Fruit fly (Drosophila melanogaster) whole organism, embryonic: Measurements from ENCODE around the gene asl.

Experiments used
- BtbVII ChIP-seq: fragments of 200-800 bp; sonication (Bioruptor generic); optimal IDR thresholded peaks from 3 replicates; lab custom pipeline; 2017; ENCODE audit warnings: missing biosample characterization, mild to moderate bottlenecking, missing genetic modification characterization
- CG10321 ChIP-seq: fragments of 200-800 bp; sonication (Bioruptor generic); IDR thresholded peaks from 2 replicates; pipeline ENCODE4 v1.3.6; 2022; ENCODE audit warnings: missing biosample characterization, missing genetic modification characterization
- CG10959 ChIP-seq: fragments of 200-800 bp; sonication (Bioruptor generic); IDR thresholded peaks from 2 replicates; pipeline ENCODE4 v1.3.6; 2022; ENCODE audit warnings: missing biosample characterization, missing genetic modification characterization
- CG11504 ChIP-seq: fragments of 200-800 bp; sonication (Bioruptor generic); optimal IDR thresholded peaks from 3 replicates; lab custom pipeline; 2019; ENCODE audit warnings: missing biosample characterization, mild to moderate bottlenecking, missing genetic modification characterization, moderate library complexity
- CG12942 ChIP-seq: fragments of 200-800 bp; sonication (Bioruptor generic); optimal IDR thresholded peaks from 3 replicates; lab custom pipeline; 2016; ENCODE audit warnings: missing biosample characterization, missing genetic modification characterization
- CG13775 ChIP-seq: fragments of 200-800 bp; sonication (Bioruptor generic); optimal IDR thresholded peaks from 3 replicates; lab custom pipeline; 2017; ENCODE audit warnings: missing biosample characterization, mild to moderate bottlenecking, missing genetic modification characterization
- CG15011 ChIP-seq: fragments of 200-800 bp; sonication (Bioruptor generic); optimal IDR thresholded peaks from 3 replicates; lab custom pipeline; 2018; ENCODE audit warnings: missing biosample characterization, mild to moderate bottlenecking, missing genetic modification characterization
- CG17802 ChIP-seq: fragments of 200-800 bp; sonication (Bioruptor generic); optimal IDR thresholded peaks from 2 replicates; lab custom pipeline; 2018; ENCODE audit warnings: missing biosample characterization, mild to moderate bottlenecking, missing genetic modification characterization, moderate library complexity
- CG2199 ChIP-seq: fragments of 200-800 bp; sonication (Bioruptor generic); IDR thresholded peaks from 3 replicates; pipeline ENCODE4 v1.3.6; 2022; ENCODE audit warnings: missing biosample characterization, missing genetic modification characterization
- CG3163 ChIP-seq: fragments of 200-800 bp; sonication (Bioruptor generic); optimal IDR thresholded peaks from 3 replicates; lab custom pipeline; 2016; ENCODE audit warnings: missing biosample characterization, missing genetic modification characterization
- CG32767 ChIP-seq: fragments of 200-800 bp; sonication (Bioruptor generic); IDR thresholded peaks from 2 replicates; pipeline ENCODE4 v1.3.6; 2022; ENCODE audit warnings: missing biosample characterization, missing genetic modification characterization
- CG33557 ChIP-seq: fragments of 200-800 bp; sonication (Bioruptor generic); optimal IDR thresholded peaks from 2 replicates; lab custom pipeline; 2019; ENCODE audit warnings: missing biosample characterization, mild to moderate bottlenecking, missing genetic modification characterization, moderate library complexity
- CG34224 ChIP-seq: fragments of 200-800 bp; sonication (Bioruptor generic); IDR thresholded peaks from 3 replicates; pipeline ENCODE4 v1.3.6; 2022; ENCODE audit warnings: missing biosample characterization, missing genetic modification characterization; ENCODE audit not compliant: partially characterized antibody
- CG34422 ChIP-seq: fragments of 200-800 bp; sonication (Bioruptor generic); IDR thresholded peaks from 3 replicates; pipeline ENCODE4 v1.3.6; 2022; ENCODE audit warnings: missing biosample characterization, missing genetic modification characterization
- CG42726 ChIP-seq: fragments of 200-800 bp; sonication (Bioruptor generic); IDR thresholded peaks from 2 replicates; pipeline ENCODE4 v1.3.6; 2022; ENCODE audit warnings: missing biosample characterization, missing genetic modification characterization; ENCODE audit not compliant: partially characterized antibody
- CG4854 ChIP-seq: fragments of 200-800 bp; sonication (Bioruptor generic); optimal IDR thresholded peaks from 2 replicates; lab custom pipeline; 2016; ENCODE audit warnings: missing biosample characterization, missing genetic modification characterization, inconsistent platforms
- CG6791 ChIP-seq: fragments of 200-800 bp; sonication (Bioruptor generic); IDR thresholded peaks from 3 replicates; pipeline ENCODE4 v1.3.6; 2022; ENCODE audit warnings: missing biosample characterization, missing genetic modification characterization; ENCODE audit not compliant: partially characterized antibody
- CG8281 ChIP-seq: fragments of 200-800 bp; sonication (Bioruptor generic); optimal IDR thresholded peaks from 2 replicates; lab custom pipeline; 2018; ENCODE audit warnings: missing biosample characterization, mild to moderate bottlenecking, missing genetic modification characterization, moderate library complexity
- CG8290 ChIP-seq, 3 experiments: fragments of 200-800 bp; sonication (Bioruptor generic); optimal IDR thresholded peaks; 2 replicates each; lab custom pipeline; 2016 to 2019; ENCODE audit warnings: missing biosample characterization in 3 of 3, missing genetic modification characterization in 3 of 3, mild to moderate bottlenecking in 2 of 3, moderate library complexity in 1 of 3
- CG8944 ChIP-seq: fragments of 200-800 bp; sonication (Bioruptor generic); optimal IDR thresholded peaks from 3 replicates; lab custom pipeline; 2016; ENCODE audit warnings: missing biosample characterization, missing genetic modification characterization
- Dad ChIP-seq: fragments of 200-800 bp; sonication (Bioruptor generic); optimal IDR thresholded peaks from 3 replicates; lab custom pipeline; 2016; ENCODE audit warnings: missing biosample characterization, missing genetic modification characterization
- Ets97D ChIP-seq: fragments of 200-800 bp; sonication (Bioruptor generic); optimal IDR thresholded peaks from 3 replicates; lab custom pipeline; 2016; ENCODE audit warnings: missing biosample characterization, missing genetic modification characterization
- Fer1 ChIP-seq: fragments of 200-800 bp; sonication (Bioruptor generic); optimal IDR thresholded peaks from 2 replicates; lab custom pipeline; 2017; ENCODE audit warnings: missing biosample characterization, mild to moderate bottlenecking, missing genetic modification characterization
- H15 ChIP-seq: fragments of 200-800 bp; sonication (Bioruptor generic); IDR thresholded peaks from 3 replicates; pipeline ENCODE4 v1.3.6; 2022; ENCODE audit warnings: missing biosample characterization, missing genetic modification characterization
- HLH4C ChIP-seq: fragments of 200-800 bp; sonication (Bioruptor generic); IDR thresholded peaks from 3 replicates; pipeline ENCODE4 v1.3.6; 2022; ENCODE audit warnings: missing biosample characterization, missing genetic modification characterization; ENCODE audit not compliant: partially characterized antibody
- Hey ChIP-seq: fragments of 200-800 bp; sonication (Bioruptor generic); optimal IDR thresholded peaks from 3 replicates; lab custom pipeline; 2018; ENCODE audit warnings: missing biosample characterization, mild to moderate bottlenecking, missing genetic modification characterization
- Hr78 ChIP-seq, 2 experiments: fragments of 200-800 bp in 1 of 2; fragments of >200 bp in 1 of 2; sonication (Bioruptor generic) in 1 of 2; optimal IDR thresholded peaks; 2 replicates each; lab custom pipeline; 2017 to 2019; ENCODE audit warnings: missing biosample characterization in 2 of 2, missing genetic modification characterization in 2 of 2, mild to moderate bottlenecking in 1 of 2, moderate library complexity in 1 of 2
- MESR4 ChIP-seq: fragments of 200-800 bp; sonication (Bioruptor generic); optimal IDR thresholded peaks from 2 replicates; lab custom pipeline; 2018; ENCODE audit warnings: missing biosample characterization, mild to moderate bottlenecking, missing genetic modification characterization, moderate library complexity
- Meics ChIP-seq: fragments of 200-800 bp; sonication (Bioruptor generic); optimal IDR thresholded peaks from 2 replicates; lab custom pipeline; 2017; ENCODE audit warnings: missing biosample characterization, mild to moderate bottlenecking, missing genetic modification characterization
- NfI ChIP-seq: fragments of 200-800 bp; sonication (Bioruptor generic); optimal IDR thresholded peaks from 3 replicates; lab custom pipeline; 2018; ENCODE audit warnings: missing biosample characterization, mild to moderate bottlenecking, missing genetic modification characterization, moderate library complexity
- Ravus ChIP-seq: fragments of 200-800 bp; sonication (Bioruptor generic); IDR thresholded peaks from 2 replicates; pipeline ENCODE4 v1.3.6; 2022; ENCODE audit warnings: missing biosample characterization, missing genetic modification characterization
- Rfx ChIP-seq: fragments of 200-800 bp; sonication (Bioruptor generic); IDR thresholded peaks from 2 replicates; pipeline ENCODE4 v1.3.6; 2022; ENCODE audit warnings: missing biosample characterization, missing genetic modification characterization
- Rx ChIP-seq: fragments of 200-800 bp; sonication (Bioruptor generic); IDR thresholded peaks from 2 replicates; pipeline ENCODE4 v1.3.6; 2022; ENCODE audit warnings: missing biosample characterization, missing genetic modification characterization
- btn ChIP-seq: fragments of 200-800 bp; sonication (Bioruptor generic); optimal IDR thresholded peaks from 2 replicates; lab custom pipeline; 2016; ENCODE audit warnings: missing biosample characterization, missing genetic modification characterization
- chm ChIP-seq: fragments of 200-800 bp; sonication (Bioruptor generic); IDR thresholded peaks from 2 replicates; pipeline ENCODE4 v1.3.6; 2022; ENCODE audit warnings: missing biosample characterization, missing genetic modification characterization
- crc ChIP-seq: fragments of 200-800 bp; sonication (Bioruptor generic); optimal IDR thresholded peaks from 2 replicates; lab custom pipeline; 2016; ENCODE audit warnings: missing biosample characterization, missing genetic modification characterization
- danr ChIP-seq: fragments of 200-800 bp; sonication (Bioruptor generic); IDR thresholded peaks from 2 replicates; pipeline ENCODE4 v1.3.6; 2022; ENCODE audit warnings: missing biosample characterization, missing genetic modification characterization
- emc ChIP-seq: fragments of 200-800 bp; sonication (Bioruptor generic); optimal IDR thresholded peaks from 2 replicates; lab custom pipeline; 2016; ENCODE audit warnings: missing biosample characterization, missing genetic modification characterization
- esg ChIP-seq: fragments of 200-800 bp; sonication (Bioruptor generic); conservative IDR thresholded peaks from 2 replicates; pipeline ENCODE4 v1.3.6; 2022; ENCODE audit warnings: missing biosample characterization, missing genetic modification characterization
- gro ChIP-seq: fragments of 200-800 bp; sonication (Bioruptor generic); optimal IDR thresholded peaks from 2 replicates; lab custom pipeline; 2016; ENCODE audit warnings: missing biosample characterization, missing genetic modification characterization
- her ChIP-seq: fragments of 200-800 bp; sonication (Bioruptor generic); optimal IDR thresholded peaks from 2 replicates; lab custom pipeline; 2016; ENCODE audit warnings: missing biosample characterization, missing genetic modification characterization
- ind ChIP-seq: fragments of 200-800 bp; sonication (Bioruptor generic); optimal IDR thresholded peaks from 3 replicates; lab custom pipeline; 2016; ENCODE audit warnings: missing biosample characterization, missing genetic modification characterization
- lmd ChIP-seq: fragments of 200-800 bp; sonication (Bioruptor generic); IDR thresholded peaks from 2 replicates; pipeline ENCODE4 v1.3.6; 2022; ENCODE audit warnings: missing biosample characterization, missing genetic modification characterization
- mld ChIP-seq: fragments of 200-800 bp; sonication (Bioruptor generic); IDR thresholded peaks from 3 replicates; pipeline ENCODE4 v1.3.6; 2022; ENCODE audit warnings: missing biosample characterization, missing genetic modification characterization; ENCODE audit not compliant: partially characterized antibody
- pita ChIP-seq: fragments of 200-800 bp; sonication (Bioruptor generic); optimal IDR thresholded peaks from 2 replicates; lab custom pipeline; 2017; ENCODE audit warnings: missing biosample characterization, mild to moderate bottlenecking, missing genetic modification characterization
- pnt ChIP-seq: fragments of 200-800 bp; sonication (Bioruptor generic); optimal IDR thresholded peaks from 3 replicates; lab custom pipeline; 2016; ENCODE audit warnings: missing biosample characterization, missing genetic modification characterization
- stc ChIP-seq: fragments of 200-800 bp; sonication (Bioruptor generic); IDR thresholded peaks from 2 replicates; pipeline ENCODE4 v1.3.6; 2022; ENCODE audit warnings: missing biosample characterization, missing genetic modification characterization
- stwl ChIP-seq: fragments of 200-800 bp; sonication (Bioruptor generic); optimal IDR thresholded peaks from 3 replicates; lab custom pipeline; 2018; ENCODE audit warnings: missing biosample characterization, mild to moderate bottlenecking, missing genetic modification characterization, moderate library complexity
- tio ChIP-seq: fragments of 200-800 bp; sonication (Bioruptor generic); optimal IDR thresholded peaks from 2 replicates; lab custom pipeline; 2017; ENCODE audit warnings: missing biosample characterization, missing genetic modification characterization, inconsistent platforms
- tup ChIP-seq: fragments of 200-800 bp; sonication (Bioruptor generic); optimal IDR thresholded peaks from 2 replicates; lab custom pipeline; 2016; ENCODE audit warnings: missing biosample characterization, mild to moderate bottlenecking, missing genetic modification characterization, moderate library complexity

asl gene

DNA sequence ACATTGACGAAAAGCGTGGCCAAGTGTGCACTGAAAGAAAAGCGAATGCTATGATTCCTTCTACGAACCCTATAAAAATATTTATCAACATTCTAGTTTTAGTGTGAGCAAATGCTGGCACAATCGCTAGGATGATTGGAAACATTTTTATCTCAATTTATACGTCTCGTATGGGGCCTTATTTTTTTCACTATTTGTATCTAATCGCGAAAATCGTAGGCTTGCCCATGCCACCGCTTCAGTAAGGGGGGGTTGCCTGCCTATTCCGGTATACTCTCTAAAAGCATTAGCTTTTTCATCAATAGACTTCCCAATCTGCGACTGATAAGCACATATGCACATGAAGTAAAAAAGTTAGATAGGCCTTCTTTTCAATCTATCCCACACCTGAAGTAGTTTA is 40.7 kb downstream of the asl start (continued):
- TF ChIP-seq CG3163 (GFP tag; lab: Kevin White, UChicago) (peak; percentile 44), Dad (peak; percentile 62), CG8281 (tag; lab: Kevin White, UChicago) (peak; percentile 62), CG2199 (GFP tag; lab: Robert Waterston, UW) (no peak), mld (GFP tag; lab: Robert Waterston, UW) (no peak), MESR4 (peak; percentile 4), tup (peak; percentile 63), CG8944 (GFP tag; lab: Kevin White, UChicago) (peak; percentile 60), CG17802 (tag; lab: Kevin White, UChicago) (peak; percentile 59), stwl (no peak), CG34422 (GFP tag; lab: Robert Waterston, UW) (peak; percentile 90), gro (GFP tag; lab: Kevin White, UChicago) (peak; percentile 82), H15 (GFP tag; lab: Robert Waterston, UW) (peak; percentile 74), CG15011 (GFP tag; lab: Kevin White, UChicago) (peak; percentile 69), CG6791 (GFP tag; lab: Robert Waterston, UW) (no peak), NfI (GFP tag; lab: Kevin White, UChicago) (peak; percentile 81), Fer1 (GFP tag; lab: Kevin White, UChicago) (peak; percentile 82), Rfx (peak; percentile 93), Rx (GFP tag; lab: Robert Waterston, UW) (peak; percentile 77), CG32767 (peak; percentile 67; the same call in 1 of the 2 replicates), chm (GFP tag; lab: Robert Waterston, UW) (peak; percentile 73; the same call in 1 of the 2 replicates), danr (GFP tag; lab: Robert Waterston, UW) (peak; percentile 67; the same call in 1 of the 2 replicates), pnt (peak; percentile 73), emc (GFP tag; lab: Kevin White, UChicago) (peak; percentile 63), Hr78 (GFP tag; optimal IDR thresholded peaks at IDR 0.05; lab: Kevin White, UChicago) (no peak), ind (GFP tag; lab: Kevin White, UChicago) (peak; percentile 78), CG10321 (GFP tag; lab: Robert Waterston, UW) (peak; percentile 41; the same call in 1 of the 2 replicates), her (GFP tag; lab: Kevin White, UChicago) (peak; percentile 28), CG11504 (tag; lab: Kevin White, UChicago) (peak; percentile 88), CG8290 (GFP tag; optimal IDR thresholded peaks at IDR 0.05; lab: Kevin White, UChicago) (no peak), CG8290 (tag; optimal IDR thresholded peaks at IDR 0.05; lab: Kevin White, UChicago) (peak in 1 of 2 experiments; percentile 84), Hey (tag; lab: Kevin White, UChicago) (peak; percentile 91), CG13775 (GFP tag; lab: Kevin White, UChicago) (peak; percentile 71), tio (no peak), Meics (peak; percentile 79), crc (GFP tag; lab: Kevin White, UChicago) (peak; percentile 45), pita (GFP tag; lab: Kevin White, UChicago) (no peak), btn (peak; percentile 43), stc (GFP tag; lab: Robert Waterston, UW) (peak; percentile 84), Ets97D (GFP tag; lab: Kevin White, UChicago) (peak; percentile 38), CG33557 (GFP tag; lab: Kevin White, UChicago) (no peak), CG42726 (GFP tag; lab: Robert Waterston, UW) (no peak), CG12942 (GFP tag; lab: Kevin White, UChicago) (peak; percentile 56), CG34224 (no peak), CG10959 (GFP tag; lab: Robert Waterston, UW) (no peak), esg (GFP tag; lab: Robert Waterston, UW) (peak; percentile 82), CG4854 (GFP tag; lab: Kevin White, UChicago) (peak; percentile 50), lmd (GFP tag; lab: Robert Waterston, UW) (peak; percentile 86), HLH4C (GFP tag; lab: Robert Waterston, UW) (no peak), Ravus (GFP tag; lab: Robert Waterston, UW) (peak; percentile 30; the same call in 1 of the 2 replicates), BtbVII (GFP tag; lab: Kevin White, UChicago) (peak; percentile 62)
